Worm (Caenorhabditis elegans) whole organism, L1 larva: Measurements from ENCODE around the gene T08A11.1.

Experiments used
- C04F5.9 ChIP-seq: sonication (generic microtip); optimal IDR thresholded peaks from 2 replicates; lab custom pipeline; 2016; ENCODE audit warnings: missing genetic modification characterization, missing compliant biosample characterization
- C16A3.4 ChIP-seq: fragments of 150-350 bp; optimal IDR thresholded peaks from 2 replicates; lab custom pipeline; 2014; ENCODE audit warnings: missing biosample characterization, missing genetic modification characterization
- C34B4.2 ChIP-seq: sonication (generic microtip); optimal IDR thresholded peaks from 2 replicates; lab custom pipeline; 2017; ENCODE audit warnings: mild to moderate bottlenecking, missing genetic modification characterization, missing compliant biosample characterization
- Y116A8C.19 ChIP-seq: sonication (generic microtip); optimal IDR thresholded peaks from 2 replicates; lab custom pipeline; 2016; ENCODE audit warnings: missing compliant biosample characterization, missing genetic modification characterization, borderline replicate concordance
- aly-2 ChIP-seq: fragments of 150-350 bp; optimal IDR thresholded peaks from 2 replicates; lab custom pipeline; 2014; ENCODE audit warnings: missing biosample characterization, missing genetic modification characterization
- ama-1 ChIP-seq: fragments of 150-350 bp; optimal IDR thresholded peaks from 2 replicates; lab custom pipeline; 2014
- ceh-90 ChIP-seq: sonication (generic microtip); optimal IDR thresholded peaks from 2 replicates; lab custom pipeline; 2016; ENCODE audit warnings: missing genetic modification characterization, missing compliant biosample characterization
- dsc-1 ChIP-seq: sonication (generic microtip); optimal IDR thresholded peaks from 2 replicates; lab custom pipeline; 2016; ENCODE audit warnings: mild to moderate bottlenecking, missing genetic modification characterization, missing compliant biosample characterization
- efl-1 ChIP-seq, 4 experiments: fragments of 150-350 bp; optimal IDR thresholded peaks in 3 of 4; peaks in 1 of 4; 1 replicate in 1 of 4; 2 replicates in 3 of 4; lab custom pipeline; 2014; ENCODE audit warnings: missing biosample characterization in 2 of 4, missing genetic modification characterization in 2 of 4, missing genetic modification reagents in 2 of 4
- elt-2 ChIP-seq: sonication (generic microtip); optimal IDR thresholded peaks from 2 replicates; lab custom pipeline; 2016; ENCODE audit warnings: missing genetic modification characterization, mild to moderate bottlenecking, inconsistent platforms, missing compliant biosample characterization, missing genetic modification reagents
- elt-3 ChIP-seq, 6 experiments: fragments of 150-350 bp in 1 of 6; sonication (generic microtip); optimal IDR thresholded peaks; 2 replicates each; lab custom pipeline; 2017 to 2018; ENCODE audit warnings: missing biosample characterization in 6 of 6, missing genetic modification characterization in 6 of 6, inconsistent platforms in 1 of 6
- fkh-10 ChIP-seq: sonication (generic microtip); optimal IDR thresholded peaks from 2 replicates; lab custom pipeline; 2017; ENCODE audit warnings: missing biosample characterization, missing genetic modification reagents, missing genetic modification characterization
- fkh-4 ChIP-seq: sonication (generic microtip); optimal IDR thresholded peaks from 2 replicates; lab custom pipeline; 2016; ENCODE audit warnings: missing compliant biosample characterization, missing genetic modification characterization, borderline replicate concordance
- grh-1 ChIP-seq: fragments of 200-800 bp; sonication (Bioruptor generic); IDR thresholded peaks from 2 replicates; pipeline ENCODE4 v1.3.6; 2022; ENCODE audit warnings: missing genetic modification reagents, missing genetic modification characterization, missing compliant biosample characterization
- lin-39 ChIP-seq: fragments of 150-350 bp; optimal IDR thresholded peaks from 2 replicates; lab custom pipeline; 2014; ENCODE audit warnings: missing biosample characterization, missing genetic modification reagents, missing genetic modification characterization
- lsy-2 ChIP-seq, 2 experiments: fragments of 150-350 bp; optimal IDR thresholded peaks; 2 replicates each; lab custom pipeline; 2014; ENCODE audit warnings: missing biosample characterization in 2 of 2, missing genetic modification characterization in 2 of 2
- mab-9 ChIP-seq: fragments of 200-800 bp; sonication (Bioruptor generic); IDR thresholded peaks from 2 replicates; pipeline ENCODE4 v1.3.6; 2022; ENCODE audit warnings: missing genetic modification reagents, missing genetic modification characterization, missing compliant biosample characterization
- mef-2 ChIP-seq: fragments of 150-350 bp; optimal IDR thresholded peaks from 2 replicates; lab custom pipeline; 2014; ENCODE audit warnings: missing biosample characterization, missing genetic modification characterization
- nhr-237 ChIP-seq: fragments of 150-350 bp; optimal IDR thresholded peaks from 2 replicates; lab custom pipeline; 2014; ENCODE audit warnings: missing biosample characterization, missing genetic modification characterization
- nhr-28 ChIP-seq: fragments of 150-350 bp; optimal IDR thresholded peaks from 2 replicates; lab custom pipeline; 2014; ENCODE audit warnings: missing biosample characterization, missing genetic modification characterization
- nhr-71 ChIP-seq: sonication (generic microtip); optimal IDR thresholded peaks from 2 replicates; lab custom pipeline; 2016; ENCODE audit warnings: mild to moderate bottlenecking, missing genetic modification characterization, moderate library complexity, missing compliant biosample characterization
- nhr-77 ChIP-seq: fragments of 150-350 bp; optimal IDR thresholded peaks from 2 replicates; lab custom pipeline; 2014; ENCODE audit warnings: missing biosample characterization, missing genetic modification characterization
- nhr-84 ChIP-seq: sonication (generic microtip); optimal IDR thresholded peaks from 2 replicates; lab custom pipeline; 2017; ENCODE audit warnings: missing biosample characterization, missing genetic modification characterization
- pqm-1 ChIP-seq: sonication (generic microtip); optimal IDR thresholded peaks from 3 replicates; lab custom pipeline; 2017; ENCODE audit warnings: missing biosample characterization, missing genetic modification characterization
- rnt-1 ChIP-seq: sonication (generic microtip); optimal IDR thresholded peaks from 2 replicates; lab custom pipeline; 2016; ENCODE audit warnings: mild to moderate bottlenecking, missing genetic modification characterization, moderate library complexity, missing compliant biosample characterization
- sup-37 ChIP-seq: fragments of 200-800 bp; sonication (Bioruptor generic); optimal IDR thresholded peaks from 2 replicates; lab custom pipeline; 2018; ENCODE audit warnings: mild to moderate bottlenecking, missing genetic modification characterization, missing compliant biosample characterization
- swsn-7 ChIP-seq: sonication (generic microtip); optimal IDR thresholded peaks from 2 replicates; lab custom pipeline; 2016; ENCODE audit warnings: missing genetic modification characterization, missing compliant biosample characterization
- tbx-2 ChIP-seq: sonication (generic microtip); optimal IDR thresholded peaks from 2 replicates; lab custom pipeline; 2016; ENCODE audit warnings: missing genetic modification characterization, missing compliant biosample characterization
- tlp-1 ChIP-seq: fragments of 150-350 bp; optimal IDR thresholded peaks from 2 replicates; lab custom pipeline; 2014; ENCODE audit warnings: missing biosample characterization, missing genetic modification characterization
- unc-130 ChIP-seq: fragments of 150-350 bp; optimal IDR thresholded peaks from 2 replicates; lab custom pipeline; 2017; ENCODE audit warnings: missing biosample characterization, missing genetic modification characterization, inconsistent platforms
- unc-62 ChIP-seq: fragments of 150-350 bp; optimal IDR thresholded peaks from 2 replicates; lab custom pipeline; 2014; ENCODE audit warnings: missing biosample characterization, missing genetic modification reagents, missing genetic modification characterization
- vab-15 ChIP-seq: sonication (generic microtip); optimal IDR thresholded peaks from 2 replicates; lab custom pipeline; 2017; ENCODE audit warnings: missing genotype, mild to moderate bottlenecking, missing genetic modification characterization, missing compliant biosample characterization

The T08A11.1 gene

ce11 chrIII:4231372-4231771, 31.6 kb downstream of the T08A11.1 start:
- no peak for TF ChIP-seq efl-1 (optimal IDR thresholded peaks at IDR 0.05; lab: Kevin White, UChicago)
- peak in 1 of 2 experiments; percentile 48 for TF ChIP-seq efl-1 (GFP tag; optimal IDR thresholded peaks at IDR 0.05 in 1 of 2; lab: Kevin White, UChicago)
- no peak for TF ChIP-seq nhr-84 (tag; lab: Kevin White, UChicago)
- no peak for TF ChIP-seq swsn-7 (tag; lab: Kevin White, UChicago)
- no peak for TF ChIP-seq aly-2
- no peak for TF ChIP-seq nhr-77
- TF ChIP-seq, all 84 proteins: peak for 1

- no peak for TF ChIP-seq nhr-28 (tag; lab: Kevin White, UChicago)
- peak in 1 of 2 experiments; percentile 3 for TF ChIP-seq lsy-2 (tag; optimal IDR thresholded peaks at IDR 0.05; lab: Kevin White, UChicago)
- TF ChIP-seq ceh-90 (tag; lab: Kevin White, UChicago): no peak
- TF ChIP-seq C04F5.9 (tag; lab: Kevin White, UChicago): no peak
- no peak for TF ChIP-seq unc-62 (GFP tag; lab: Kevin White, UChicago)
Observed at ce11 chrIII:4230092-4230491, 32.9 kb downstream of the T08A11.1 start.

ce11 chrIII:4228841-4229240, 34.1 kb downstream of the T08A11.1 start, which contains the start of gene F43C1.5:
TSS of gene F43C1.5 (plus strand) at chrIII:4229141.
- TF ChIP-seq efl-1 (optimal IDR thresholded peaks at IDR 0.05; lab: Kevin White, UChicago): no peak
- TF ChIP-seq efl-1 (GFP tag; optimal IDR thresholded peaks at IDR 0.05 in 1 of 2; lab: Kevin White, UChicago): peak in 1 of 2 experiments; percentile 20
- no peak for TF ChIP-seq elt-3 (tag; optimal IDR thresholded peaks at IDR 0.05; lab: Kevin White, UChicago)
- TF ChIP-seq nhr-77: no peak
- TF ChIP-seq elt-2 (tag; lab: Kevin White, UChicago): no peak
- TF ChIP-seq tbx-2 (tag; lab: Kevin White, UChicago): no peak
- no peak for TF ChIP-seq C16A3.4 (tag; lab: Kevin White, UChicago)

- TF ChIP-seq lin-39 (tag; lab: Kevin White, UChicago): no peak
- no peak for TF ChIP-seq grh-1 (GFP tag; lab: Robert Waterston, UW)
- TF ChIP-seq rnt-1 (tag; lab: Kevin White, UChicago): no peak
- no peak for TF ChIP-seq nhr-84 (tag; lab: Kevin White, UChicago)
- TF ChIP-seq sup-37: no peak
- TF ChIP-seq mef-2: no peak
Observed at ce11 chrIII:4228008-4228407, 34.9 kb downstream of the T08A11.1 start, which contains the start of gene mpk-1. TSS of gene mpk-1 (minus strand) at chrIII:4228108.

ce11 chrIII:4227363-4227762, 35.6 kb downstream of the T08A11.1 start:
- no peak for TF ChIP-seq fkh-4
- TF ChIP-seq pqm-1 (tag; lab: Kevin White, UChicago): no peak
- no peak for TF ChIP-seq nhr-71 (tag; lab: Kevin White, UChicago)
- TF ChIP-seq ama-1 (lab: Kevin White, UChicago): no peak
- TF ChIP-seq tlp-1 (tag; lab: Kevin White, UChicago): no peak
- TF ChIP-seq unc-130 (tag; lab: Kevin White, UChicago): no peak
- no peak for TF ChIP-seq dsc-1 (tag; lab: Kevin White, UChicago)
- no peak for TF ChIP-seq nhr-237 (tag; lab: Kevin White, UChicago)
- TF ChIP-seq lsy-2 (tag; optimal IDR thresholded peaks at IDR 0.05; lab: Kevin White, UChicago): no peak
- TF ChIP-seq vab-15 (tag; lab: Kevin White, UChicago): no peak
- TF ChIP-seq C34B4.2 (tag; lab: Kevin White, UChicago): no peak
- no peak for TF ChIP-seq unc-62 (GFP tag; lab: Kevin White, UChicago)
- TF ChIP-seq Y116A8C.19 (tag; lab: Kevin White, UChicago): no peak
- TF ChIP-seq mab-9: no peak

ce11 chrIII:4224722-4225121, 38.2 kb downstream of the T08A11.1 start:
- no peak for TF ChIP-seq fkh-10
- no peak for TF ChIP-seq efl-1 (optimal IDR thresholded peaks at IDR 0.05; lab: Kevin White, UChicago)
- peak in 1 of 2 experiments; percentile 94 for TF ChIP-seq efl-1 (GFP tag; optimal IDR thresholded peaks at IDR 0.05 in 1 of 2; lab: Kevin White, UChicago)
- TF ChIP-seq lin-39 (tag; lab: Kevin White, UChicago): no peak
